Fruit fly (Drosophila melanogaster) whole organism, embryonic: Measurements from ENCODE around the gene CG8066.

Experiments
- Blimp-1 ChIP-seq: fragments of 200-800 bp; sonication (Bioruptor generic); optimal IDR thresholded peaks from 3 replicates; lab custom pipeline; 2018; ENCODE audit warnings: missing biosample characterization, missing genetic modification characterization, mild to moderate bottlenecking, moderate library complexity, missing genetic modification reagents
- CG10209 ChIP-seq: fragments of 200-800 bp; sonication (Bioruptor generic); optimal IDR thresholded peaks from 3 replicates; lab custom pipeline; 2017; ENCODE audit warnings: missing biosample characterization, mild to moderate bottlenecking, missing genetic modification characterization, missing genetic modification reagents
- CG11093 ChIP-seq: fragments of 200-800 bp; sonication (Bioruptor generic); IDR thresholded peaks from 3 replicates; pipeline ENCODE4 v1.3.6; 2022; ENCODE audit warnings: missing biosample characterization, missing genetic modification characterization
- CG18764 ChIP-seq: fragments of 200-800 bp; sonication (Bioruptor generic); optimal IDR thresholded peaks from 3 replicates; lab custom pipeline; 2016; ENCODE audit warnings: missing biosample characterization, missing genetic modification characterization
- CG2120 ChIP-seq: fragments of 200-800 bp; sonication (Bioruptor generic); optimal IDR thresholded peaks from 3 replicates; lab custom pipeline; 2016; ENCODE audit warnings: missing biosample characterization, missing genetic modification characterization
- CG2129 ChIP-seq: fragments of 200-800 bp; sonication (Bioruptor generic); IDR thresholded peaks from 2 replicates; pipeline ENCODE4 v1.3.6; 2022; ENCODE audit warnings: missing biosample characterization, missing genetic modification characterization; ENCODE audit not compliant: partially characterized antibody
- CG2712 ChIP-seq: fragments of 200-800 bp; optimal IDR thresholded peaks from 3 replicates; lab custom pipeline; 2019; ENCODE audit warnings: missing biosample characterization, mild to moderate bottlenecking, missing genetic modification characterization, moderate library complexity
- CG4328 ChIP-seq: fragments of 200-800 bp; sonication (Bioruptor generic); optimal IDR thresholded peaks from 3 replicates; lab custom pipeline; 2017; ENCODE audit warnings: missing biosample characterization, missing genetic modification reagents, missing genetic modification characterization
- CG5245 ChIP-seq: fragments of 200-800 bp; sonication (Bioruptor generic); optimal IDR thresholded peaks from 3 replicates; lab custom pipeline; 2016; ENCODE audit warnings: missing biosample characterization, missing genetic modification characterization
- CG6813 ChIP-seq: fragments of 200-800 bp; sonication (Bioruptor generic); optimal IDR thresholded peaks from 2 replicates; lab custom pipeline; 2017; ENCODE audit warnings: missing biosample characterization, missing genetic modification characterization, mild to moderate bottlenecking, moderate library complexity, missing genetic modification reagents
- CG7745 ChIP-seq: fragments of 200-800 bp; sonication (Bioruptor generic); optimal IDR thresholded peaks from 2 replicates; lab custom pipeline; 2018; ENCODE audit warnings: missing biosample characterization, mild to moderate bottlenecking, missing genetic modification characterization, moderate library complexity
- CG7963 ChIP-seq: fragments of 200-800 bp; sonication (Bioruptor generic); IDR thresholded peaks from 3 replicates; pipeline ENCODE4 v1.3.6; 2022; ENCODE audit warnings: missing biosample characterization, missing genetic modification characterization; ENCODE audit not compliant: partially characterized antibody
- CG8765 ChIP-seq: fragments of 200-800 bp; sonication (Bioruptor generic); IDR thresholded peaks from 2 replicates; pipeline ENCODE4 v1.3.6; 2022; ENCODE audit warnings: missing biosample characterization, missing genetic modification characterization
- CG9437 ChIP-seq: fragments of 200-800 bp; sonication (Bioruptor generic); optimal IDR thresholded peaks from 2 replicates; lab custom pipeline; 2018; ENCODE audit warnings: missing biosample characterization, mild to moderate bottlenecking, missing genetic modification characterization
- CG9727 ChIP-seq: fragments of 200-800 bp; sonication (Bioruptor generic); optimal IDR thresholded peaks from 3 replicates; lab custom pipeline; 2017; ENCODE audit warnings: missing biosample characterization, mild to moderate bottlenecking, missing genetic modification characterization
- CG9797 ChIP-seq: fragments of 200-800 bp; sonication (Bioruptor generic); optimal IDR thresholded peaks from 3 replicates; lab custom pipeline; 2018; ENCODE audit warnings: missing biosample characterization, mild to moderate bottlenecking, missing genetic modification characterization
- D19B ChIP-seq: fragments of 200-800 bp; sonication (Bioruptor generic); optimal IDR thresholded peaks from 2 replicates; lab custom pipeline; 2017; ENCODE audit warnings: missing biosample characterization, mild to moderate bottlenecking, missing genetic modification characterization
- Dfd ChIP-seq, 2 experiments: fragments of >200 bp; optimal IDR thresholded peaks; 2 replicates each; lab custom pipeline; 2017; ENCODE audit warnings: missing biosample characterization in 2 of 2, missing genetic modification characterization in 2 of 2
- Ets97D ChIP-seq: fragments of 200-800 bp; sonication (Bioruptor generic); optimal IDR thresholded peaks from 3 replicates; lab custom pipeline; 2016; ENCODE audit warnings: missing biosample characterization, missing genetic modification characterization
- H15 ChIP-seq: fragments of 200-800 bp; sonication (Bioruptor generic); IDR thresholded peaks from 3 replicates; pipeline ENCODE4 v1.3.6; 2022; ENCODE audit warnings: missing biosample characterization, missing genetic modification characterization
- H2.0 ChIP-seq: fragments of 200-800 bp; sonication (Bioruptor generic); IDR thresholded peaks from 2 replicates; pipeline ENCODE4 v1.3.6; 2022; ENCODE audit warnings: missing biosample characterization, missing genetic modification characterization
- Hsf ChIP-seq: fragments of 200-800 bp; sonication (Bioruptor generic); optimal IDR thresholded peaks from 3 replicates; lab custom pipeline; 2016; ENCODE audit warnings: missing biosample characterization, missing genetic modification characterization
- Side ChIP-seq: fragments of 200-800 bp; sonication (Bioruptor generic); optimal IDR thresholded peaks from 2 replicates; lab custom pipeline; 2016; ENCODE audit warnings: missing biosample characterization, missing genetic modification characterization
- Sry-β ChIP-seq: fragments of 200-800 bp; sonication (Bioruptor generic); optimal IDR thresholded peaks from 2 replicates; lab custom pipeline; 2018; ENCODE audit warnings: missing biosample characterization, mild to moderate bottlenecking, missing genetic modification characterization, moderate library complexity
- Stat92E ChIP-seq, 3 experiments: fragments of >200 bp in 2 of 3; fragments of 200-800 bp in 1 of 3; sonication (Bioruptor generic) in 1 of 3; optimal IDR thresholded peaks; 2 replicates each; lab custom pipeline; 2017 to 2019; ENCODE audit warnings: missing biosample characterization in 3 of 3, missing genetic modification characterization in 3 of 3, mild to moderate bottlenecking in 1 of 3, moderate library complexity in 1 of 3
- Usf ChIP-seq: fragments of 200-800 bp; sonication (Bioruptor generic); optimal IDR thresholded peaks from 2 replicates; lab custom pipeline; 2017; ENCODE audit warnings: missing genotype, missing biosample characterization, missing genetic modification characterization
- Vsx1 ChIP-seq: fragments of 200-800 bp; sonication (Bioruptor generic); optimal IDR thresholded peaks from 2 replicates; lab custom pipeline; 2017; ENCODE audit warnings: missing biosample characterization, mild to moderate bottlenecking, missing genetic modification characterization, missing genetic modification reagents
- Xbp1 ChIP-seq: fragments of 200-800 bp; sonication (Bioruptor generic); optimal IDR thresholded peaks from 3 replicates; lab custom pipeline; 2016; ENCODE audit warnings: missing biosample characterization, mild to moderate bottlenecking, missing genetic modification characterization
- abd-A ChIP-seq: fragments of 200-800 bp; sonication (Bioruptor generic); optimal IDR thresholded peaks from 3 replicates; lab custom pipeline; 2019; ENCODE audit warnings: missing biosample characterization, mild to moderate bottlenecking, missing genetic modification characterization, moderate library complexity
- chn ChIP-seq: fragments of 200-800 bp; sonication (Bioruptor generic); optimal IDR thresholded peaks from 2 replicates; lab custom pipeline; 2016; ENCODE audit warnings: missing biosample characterization, missing genetic modification characterization
- ems ChIP-seq: fragments of 200-800 bp; sonication (Bioruptor generic); optimal IDR thresholded peaks from 3 replicates; lab custom pipeline; 2016; ENCODE audit warnings: missing biosample characterization, missing genetic modification characterization
- eyg ChIP-seq: fragments of 200-800 bp; sonication (Bioruptor generic); optimal IDR thresholded peaks from 3 replicates; lab custom pipeline; 2016; ENCODE audit warnings: missing biosample characterization, missing genetic modification characterization
- fd64A ChIP-seq: fragments of 200-800 bp; sonication (Bioruptor generic); optimal IDR thresholded peaks from 3 replicates; lab custom pipeline; 2018; ENCODE audit warnings: missing biosample characterization, mild to moderate bottlenecking, missing genetic modification characterization
- gce ChIP-seq: fragments of 200-800 bp; sonication (Bioruptor generic); IDR thresholded peaks from 3 replicates; pipeline ENCODE4 v1.3.6; 2022; ENCODE audit warnings: missing biosample characterization, missing genetic modification characterization
- hbn ChIP-seq: fragments of 200-800 bp; sonication (Bioruptor generic); IDR thresholded peaks from 2 replicates; pipeline ENCODE4 v1.3.6; 2022; ENCODE audit warnings: missing biosample characterization, missing genetic modification characterization; ENCODE audit not compliant: partially characterized antibody
- insv ChIP-seq, 2 experiments: fragments of 200-800 bp; sonication (Bioruptor generic); optimal IDR thresholded peaks; 3 replicates each; lab custom pipeline; 2016 to 2018; ENCODE audit warnings: missing biosample characterization in 2 of 2, missing genetic modification characterization in 2 of 2
- jumu ChIP-seq: fragments of 200-800 bp; sonication (Bioruptor generic); optimal IDR thresholded peaks from 3 replicates; lab custom pipeline; 2016; ENCODE audit warnings: missing biosample characterization, missing genetic modification characterization
- lola ChIP-seq, 3 experiments: fragments of >200 bp in 2 of 3; fragments of 200-800 bp in 1 of 3; sonication (Bioruptor generic) in 1 of 3; optimal IDR thresholded peaks; 2 replicates each; lab custom pipeline; 2017 to 2019; ENCODE audit warnings: missing biosample characterization in 3 of 3, missing genetic modification characterization in 3 of 3, mild to moderate bottlenecking in 1 of 3, moderate library complexity in 1 of 3
- p53 ChIP-seq: fragments of 200-800 bp; sonication (Bioruptor generic); optimal IDR thresholded peaks from 2 replicates; lab custom pipeline; 2016; ENCODE audit warnings: missing biosample characterization, missing genetic modification characterization
- pros ChIP-seq: fragments of 200-800 bp; sonication (Bioruptor generic); optimal IDR thresholded peaks from 3 replicates; lab custom pipeline; 2019; ENCODE audit warnings: missing biosample characterization, mild to moderate bottlenecking, missing genetic modification characterization, moderate library complexity
- ranshi ChIP-seq: fragments of 200-800 bp; sonication (Bioruptor generic); IDR thresholded peaks from 2 replicates; pipeline ENCODE4 v1.3.6; 2022; ENCODE audit warnings: missing biosample characterization, missing genetic modification characterization
- schlank ChIP-seq: fragments of 200-800 bp; sonication (Bioruptor generic); optimal IDR thresholded peaks from 2 replicates; lab custom pipeline; 2018; ENCODE audit warnings: missing biosample characterization, mild to moderate bottlenecking, missing genetic modification characterization
- shn ChIP-seq: fragments of 200-800 bp; sonication (Bioruptor generic); optimal IDR thresholded peaks from 3 replicates; lab custom pipeline; 2016; ENCODE audit warnings: missing biosample characterization, missing genetic modification characterization
- slou ChIP-seq: fragments of 200-800 bp; sonication (Bioruptor generic); optimal IDR thresholded peaks from 3 replicates; lab custom pipeline; 2016; ENCODE audit warnings: missing biosample characterization, missing genetic modification characterization
- unc-4 ChIP-seq: fragments of 200-800 bp; sonication (Bioruptor generic); IDR thresholded peaks from 2 replicates; pipeline ENCODE4 v1.3.6; 2022; ENCODE audit warnings: missing biosample characterization, missing genetic modification characterization; ENCODE audit not compliant: partially characterized antibody
- vfl ChIP-seq: fragments of 200-800 bp; sonication (Bioruptor generic); optimal IDR thresholded peaks from 2 replicates; lab custom pipeline; 2016; ENCODE audit warnings: missing biosample characterization, missing genetic modification characterization
- wdn ChIP-seq: fragments of 200-800 bp; sonication (Bioruptor generic); IDR thresholded peaks from 2 replicates; pipeline ENCODE4 v1.3.6; 2022; ENCODE audit warnings: missing biosample characterization, missing genetic modification characterization
- wek ChIP-seq: fragments of 200-800 bp; sonication (Bioruptor generic); optimal IDR thresholded peaks from 3 replicates; lab custom pipeline; 2018; ENCODE audit warnings: missing biosample characterization, mild to moderate bottlenecking, missing genetic modification characterization, moderate library complexity
- zf30C ChIP-seq: fragments of 200-800 bp; sonication (Bioruptor generic); optimal IDR thresholded peaks from 3 replicates; lab custom pipeline; 2018; ENCODE audit warnings: missing biosample characterization, mild to moderate bottlenecking, missing genetic modification characterization

The CG8066 gene

dm6 chr3R:14558383-14558883 is 10.2 kb downstream of the CG8066 start (continued):
- TF ChIP-seq CG4328 (GFP tag; lab: Kevin White, UChicago), result peak; percentile 90
- TF ChIP-seq hbn (GFP tag; lab: Robert Waterston, UW), result no peak
- peak; percentile 71 for TF ChIP-seq CG11093 (GFP tag; lab: Robert Waterston, UW)
- peak; percentile 89 for TF ChIP-seq Blimp-1
- TF ChIP-seq jumu (GFP tag; lab: Kevin White, UChicago), result peak; percentile 88
- peak; percentile 82 for TF ChIP-seq CG5245 (GFP tag; lab: Kevin White, UChicago)
- TF ChIP-seq CG2712 (tag; lab: Kevin White, UChicago), result peak; percentile 92
- TF ChIP-seq CG10209 (GFP tag; lab: Kevin White, UChicago), result peak; percentile 92
- peak; percentile 82 for TF ChIP-seq ranshi (GFP tag; lab: Robert Waterston, UW)
- no peak for TF ChIP-seq Dfd (GFP tag; optimal IDR thresholded peaks at IDR 0.05; lab: Kevin White, UChicago)
- TF ChIP-seq p53, result peak; percentile 67
- TF ChIP-seq CG18764 (GFP tag; lab: Kevin White, UChicago), result peak; percentile 78
- peak; percentile 80 for TF ChIP-seq wdn
- TF ChIP-seq wek (GFP tag; lab: Kevin White, UChicago), result peak; percentile 55
- TF ChIP-seq eyg (GFP tag; lab: Kevin White, UChicago), result peak; percentile 84
- TF ChIP-seq fd64A (GFP tag; lab: Kevin White, UChicago), result peak; percentile 61
- peak; percentile 88 for TF ChIP-seq shn
- TF ChIP-seq Side, result peak; percentile 89
- peak; percentile 65 for TF ChIP-seq Ets97D
- peak; percentile 79 for TF ChIP-seq schlank (tag; lab: Kevin White, UChicago)
- TF ChIP-seq Hsf (GFP tag; lab: Kevin White, UChicago), result peak; percentile 93
- TF ChIP-seq zf30C (GFP tag; lab: Kevin White, UChicago), result no peak
- TF ChIP-seq insv (GFP tag; optimal IDR thresholded peaks at IDR 0.05; lab: Kevin White, UChicago), result peak in 1 of 2 experiments; percentile 66
- TF ChIP-seq CG8765 (GFP tag; lab: Robert Waterston, UW), result peak; percentile 52; the same call in 1 of the 2 replicates
- peak; percentile 90 for TF ChIP-seq vfl
- TF ChIP-seq pros (GFP tag; lab: Kevin White, UChicago), result peak; percentile 39
- TF ChIP-seq gce (GFP tag; lab: Robert Waterston, UW), result no peak
- peak; percentile 96 for TF ChIP-seq CG2120 (GFP tag; lab: Kevin White, UChicago)
- TF ChIP-seq CG9437 (GFP tag; lab: Kevin White, UChicago), result peak; percentile 92
- TF ChIP-seq chn (GFP tag; lab: Kevin White, UChicago), result peak; percentile 83
- no peak for TF ChIP-seq CG9797 (GFP tag; lab: Kevin White, UChicago)
- TF ChIP-seq Xbp1 (GFP tag; lab: Kevin White, UChicago), result peak; percentile 90
- TF ChIP-seq H15 (GFP tag; lab: Robert Waterston, UW), result peak; percentile 81
- TF ChIP-seq CG6813 (GFP tag; lab: Kevin White, UChicago), result peak; percentile 86
- TF ChIP-seq unc-4 (GFP tag; lab: Robert Waterston, UW), result no peak
- TF ChIP-seq lola (GFP tag; optimal IDR thresholded peaks at IDR 0.05; lab: Kevin White, UChicago), result peak in 1 of 3 experiments; percentile 65
- TF ChIP-seq D19B (GFP tag; lab: Kevin White, UChicago), result peak; percentile 87
- TF ChIP-seq Usf, result peak; percentile 69
- TF ChIP-seq slou (GFP tag; lab: Kevin White, UChicago), result peak; percentile 77
- TF ChIP-seq CG2129 (GFP tag; lab: Robert Waterston, UW), result no peak
- peak; percentile 80 for TF ChIP-seq abd-A (tag; lab: Kevin White, UChicago)
- TF ChIP-seq CG9727 (GFP tag; lab: Kevin White, UChicago), result peak; percentile 91
- peak; percentile 86 for TF ChIP-seq Vsx1
- no peak for TF ChIP-seq CG7745
- TF ChIP-seq H2.0 (GFP tag; lab: Robert Waterston, UW), result peak; percentile 74
- peak; percentile 93 for TF ChIP-seq ems (GFP tag; lab: Kevin White, UChicago)
- TF ChIP-seq Stat92E (GFP tag; optimal IDR thresholded peaks at IDR 0.05; lab: Kevin White, UChicago), result no peak
- peak; percentile 39 for TF ChIP-seq Sry-β
- TF ChIP-seq CG7963 (GFP tag; lab: Robert Waterston, UW), result no peak
